Worm (Caenorhabditis elegans): Measurements from ENCODE around the gene C06A8.6.

DNA sequence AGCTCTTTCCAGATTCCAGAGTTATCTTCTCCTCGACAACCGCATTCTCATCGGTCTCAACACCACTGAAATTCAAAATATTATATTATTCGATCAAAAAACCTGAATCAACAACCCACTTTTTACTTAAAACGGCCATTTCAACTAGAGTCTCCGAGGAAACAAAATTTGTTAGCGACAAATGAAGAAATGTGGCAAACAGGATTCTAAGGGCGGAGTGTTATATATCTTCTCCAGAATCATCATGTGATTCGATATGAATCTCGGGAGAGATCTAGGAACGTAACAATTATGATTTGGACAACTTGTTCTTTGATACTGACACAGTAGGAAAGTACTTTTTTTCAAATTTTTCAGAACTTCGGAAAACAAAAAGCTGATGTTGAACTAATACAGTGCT lies 3.9 kb downstream of the C06A8.6 start:
- TF ChIP-seq ztf-11 (tag; optimal IDR thresholded peaks at IDR 0.05) = no peak
- no peak for TF ChIP-seq mab-5 (tag; optimal IDR thresholded peaks at IDR 0.05)
- no peak for TF ChIP-seq snpc-4 (tag; optimal IDR thresholded peaks at IDR 0.05)
- TF ChIP-seq dmd-4 (tag; optimal IDR thresholded peaks at IDR 0.05) = no peak
- no peak for TF ChIP-seq nhr-6 (tag; optimal IDR thresholded peaks at IDR 0.05)
- TF ChIP-seq mdl-1 (tag; optimal IDR thresholded peaks at IDR 0.05) = no peak
- no peak for TF ChIP-seq ceh-82 (tag; optimal IDR thresholded peaks at IDR 0.05)
- TF ChIP-seq lin-13 (GFP tag; optimal IDR thresholded peaks at IDR 0.05) = no peak
- TF ChIP-seq elt-3 (tag; optimal IDR thresholded peaks at IDR 0.05) = no peak
- no peak for TF ChIP-seq ztf-4 (tag; optimal IDR thresholded peaks at IDR 0.05)
- TF ChIP-seq unc-62 (GFP tag; optimal IDR thresholded peaks at IDR 0.05) = no peak
- no peak for TF ChIP-seq unc-39 (tag; optimal IDR thresholded peaks at IDR 0.05)

Data from whole organism, L2 larva.